Fruit fly (Drosophila melanogaster) whole organism: ENCODE results near the gene CG13775.

ENCODE experiments used
- CG8478 ChIP-seq: fragments of >200 bp; optimal IDR thresholded peaks from 2 replicates; lab custom pipeline; 2018; ENCODE audit warnings: inconsistent platforms
- Dll ChIP-seq: fragments of >200 bp; optimal IDR thresholded peaks from 2 replicates; lab custom pipeline; 2017
- EcR ChIP-seq, 2 experiments: fragments of >200 bp; optimal IDR thresholded peaks; 2 replicates each; lab custom pipeline; 2017; ENCODE audit warnings: missing biosample characterization in 2 of 2, missing genetic modification characterization in 2 of 2, missing genetic modification reagents in 2 of 2
- pan ChIP-seq: fragments of >200 bp; optimal IDR thresholded peaks from 2 replicates; lab custom pipeline; 2017
- psq ChIP-seq: fragments of >200 bp; optimal IDR thresholded peaks from 2 replicates; lab custom pipeline; 2017
- usp ChIP-seq: fragments of >200 bp; optimal IDR thresholded peaks from 2 replicates; lab custom pipeline; 2017; ENCODE audit warnings: missing biosample characterization, missing genetic modification characterization, mixed read lengths

Gene CG13775

dm6 chr2L:6960165-6960564 lies 3.4 kb upstream of the CG13775 start, which contains the start of the genes Atac1 and Hmgcl:
Gene Atac1, minus strand, starts transcription at chr2L:6960328.
Gene Hmgcl, plus strand, starts transcription at chr2L:6960377.
- TF ChIP-seq usp = no peak
- TF ChIP-seq psq = no peak
- no peak for TF ChIP-seq Dll (lab: Kevin White, UChicago)
- no peak for TF ChIP-seq CG8478 (lab: Kevin White, UChicago)
- TF ChIP-seq EcR (GFP tag; optimal IDR thresholded peaks at IDR 0.05; lab: Kevin White, UChicago) = no peak
- no peak for TF ChIP-seq pan (lab: Kevin White, UChicago)

dm6 chr2L:6950096-6950495 lies 6.7 kb downstream of the CG13775 start, which contains the start of the genes Gas41 and SA1:
Gene Gas41, minus strand, starts transcription at chr2L:6950207.
Gene SA1, plus strand, starts transcription at chr2L:6950421.
- TF ChIP-seq usp = no peak

dm6 chr2L:6948540-6948942 lies 8.2 kb downstream of the CG13775 start, which contains the start of gene ihog:
Gene ihog, minus strand, starts transcription at chr2L:6948808.
- TF ChIP-seq Dll (lab: Kevin White, UChicago) (no peak), pan (lab: Kevin White, UChicago) (no peak), usp (no peak), EcR (GFP tag; optimal IDR thresholded peaks at IDR 0.05; lab: Kevin White, UChicago) (no peak), psq (no peak), CG8478 (lab: Kevin White, UChicago) (no peak)

- TF ChIP-seq usp (no peak), CG8478 (lab: Kevin White, UChicago) (no peak), EcR (GFP tag; optimal IDR thresholded peaks at IDR 0.05; lab: Kevin White, UChicago) (no peak), psq (no peak), Dll (lab: Kevin White, UChicago) (no peak), pan (lab: Kevin White, UChicago) (no peak)
Measured at dm6 chr2L:6945088-6945487, 11.7 kb downstream of the CG13775 start, which contains the start of gene Fgop2. Gene Fgop2, minus strand, starts transcription at chr2L:6945289.

dm6 chr2L:6942714-6943113 lies 14.0 kb downstream of the CG13775 start, which contains the start of gene CG18304:
Gene CG18304, minus strand, starts transcription at chr2L:6942814.
- no peak for TF ChIP-seq CG8478 (lab: Kevin White, UChicago)
- TF ChIP-seq Dll (lab: Kevin White, UChicago) = no peak
- TF ChIP-seq EcR (GFP tag; optimal IDR thresholded peaks at IDR 0.05; lab: Kevin White, UChicago) = no peak
- TF ChIP-seq usp = no peak
- TF ChIP-seq pan (lab: Kevin White, UChicago) = no peak
- no peak for TF ChIP-seq psq

- TF ChIP-seq pan (lab: Kevin White, UChicago) = no peak
- no peak for TF ChIP-seq psq
Measured at dm6 chr2L:6941731-6942130, 15.0 kb downstream of the CG13775 start.

dm6 chr2L:6939698-6940097 lies 17.1 kb downstream of the CG13775 start:
- TF ChIP-seq usp (no peak), psq (no peak), Dll (lab: Kevin White, UChicago) (no peak), CG8478 (lab: Kevin White, UChicago) (no peak), EcR (GFP tag; optimal IDR thresholded peaks at IDR 0.05; lab: Kevin White, UChicago) (no peak), pan (lab: Kevin White, UChicago) (no peak)

- TF ChIP-seq psq (no peak), usp (no peak), CG8478 (lab: Kevin White, UChicago) (no peak), pan (lab: Kevin White, UChicago) (no peak), Dll (lab: Kevin White, UChicago) (no peak), EcR (GFP tag; optimal IDR thresholded peaks at IDR 0.05; lab: Kevin White, UChicago) (no peak)
Measured at dm6 chr2L:6931821-6932220, 24.9 kb downstream of the CG13775 start, which contains the start of gene CG43232. Gene CG43232, plus strand, starts transcription at chr2L:6932121.

- TF ChIP-seq CG8478 (lab: Kevin White, UChicago) (no peak), EcR (GFP tag; optimal IDR thresholded peaks at IDR 0.05; lab: Kevin White, UChicago) (no peak), pan (lab: Kevin White, UChicago) (no peak), Dll (lab: Kevin White, UChicago) (no peak), usp (no peak), psq (no peak)
Measured at dm6 chr2L:6925114-6925513, 31.6 kb downstream of the CG13775 start.

dm6 chr2L:6922091-6922753 lies 34.5 kb downstream of the CG13775 start:
- TF ChIP-seq EcR (GFP tag; optimal IDR thresholded peaks at IDR 0.05; lab: Kevin White, UChicago) = no peak
- no peak for TF ChIP-seq Dll (lab: Kevin White, UChicago)
- TF ChIP-seq usp = no peak
- no peak for TF ChIP-seq CG8478 (lab: Kevin White, UChicago)
- TF ChIP-seq psq = no peak
- TF ChIP-seq pan (lab: Kevin White, UChicago) = no peak

dm6 chr2L:6921360-6922090 lies 35.2 kb downstream of the CG13775 start:
- TF ChIP-seq psq = no peak
- no peak for TF ChIP-seq pan (lab: Kevin White, UChicago)
- no peak for TF ChIP-seq CG8478 (lab: Kevin White, UChicago)
- TF ChIP-seq Dll (lab: Kevin White, UChicago) = no peak
- no peak for TF ChIP-seq usp

- TF ChIP-seq usp (no peak), CG8478 (lab: Kevin White, UChicago) (peak; percentile 33), pan (lab: Kevin White, UChicago) (no peak), EcR (GFP tag; optimal IDR thresholded peaks at IDR 0.05; lab: Kevin White, UChicago) (no peak)
Measured at dm6 chr2L:6920661-6921359, 35.9 kb downstream of the CG13775 start, which contains the start of gene Hrb27C. Gene Hrb27C, plus strand, starts transcription at chr2L:6920704.
